Fruit fly (Drosophila melanogaster) whole organism, pupa: ENCODE results near the gene CG8132.

Source experiments
- CG10348 ChIP-seq: fragments of 200-800 bp; sonication (Bioruptor generic); IDR thresholded peaks from 2 replicates; pipeline ENCODE4 v1.3.6; 2022; ENCODE audit warnings: missing biosample characterization, missing genetic modification characterization
- CG12605 ChIP-seq: fragments of 200-800 bp; sonication (Bioruptor generic); IDR thresholded peaks from 2 replicates; pipeline ENCODE4 v1.3.6; 2022; ENCODE audit warnings: missing biosample characterization, missing genetic modification characterization
- CG13204 ChIP-seq: fragments of 200-800 bp; sonication (Bioruptor generic); optimal IDR thresholded peaks from 2 replicates; lab custom pipeline; 2018; ENCODE audit warnings: missing biosample characterization, mild to moderate bottlenecking, missing genetic modification characterization, moderate library complexity
- CG14655 ChIP-seq: fragments of 200-800 bp; sonication (Bioruptor generic); optimal IDR thresholded peaks from 3 replicates; lab custom pipeline; 2017; ENCODE audit warnings: mild to moderate bottlenecking, missing biosample characterization, missing genetic modification reagents, missing genetic modification characterization
- CG15710 ChIP-seq: fragments of 200-800 bp; sonication (Bioruptor generic); optimal IDR thresholded peaks from 2 replicates; lab custom pipeline; 2018; ENCODE audit warnings: missing biosample characterization, mild to moderate bottlenecking, missing genetic modification characterization, moderate library complexity
- CG17806 ChIP-seq: fragments of 200-800 bp; sonication (Bioruptor generic); optimal IDR thresholded peaks from 2 replicates; lab custom pipeline; 2018; ENCODE audit warnings: missing biosample characterization, mild to moderate bottlenecking, missing genetic modification characterization, moderate library complexity
- CG32121 ChIP-seq: fragments of 200-800 bp; sonication (Bioruptor generic); IDR thresholded peaks from 2 replicates; pipeline ENCODE4 v1.3.6; 2022; ENCODE audit warnings: missing biosample characterization, missing genetic modification characterization
- CG34367 ChIP-seq: fragments of 200-800 bp; sonication (Bioruptor generic); optimal IDR thresholded peaks from 2 replicates; lab custom pipeline; 2018; ENCODE audit warnings: missing biosample characterization, mild to moderate bottlenecking, missing genetic modification characterization
- CG4496 ChIP-seq: fragments of 200-800 bp; sonication (Bioruptor generic); IDR thresholded peaks from 3 replicates; pipeline ENCODE4 v1.3.6; 2022; ENCODE audit warnings: missing biosample characterization, missing genetic modification characterization
- CG8159 ChIP-seq: fragments of 200-800 bp; sonication (Bioruptor generic); optimal IDR thresholded peaks from 3 replicates; lab custom pipeline; 2018; ENCODE audit warnings: missing biosample characterization, mild to moderate bottlenecking, missing genetic modification characterization, moderate library complexity
- CG8301 ChIP-seq: fragments of 200-800 bp; sonication (Bioruptor generic); optimal IDR thresholded peaks from 2 replicates; lab custom pipeline; 2018; ENCODE audit warnings: missing biosample characterization, mild to moderate bottlenecking, missing genetic modification characterization
- CG9948 ChIP-seq: fragments of 200-800 bp; sonication (Bioruptor generic); optimal IDR thresholded peaks from 2 replicates; lab custom pipeline; 2018; ENCODE audit warnings: missing biosample characterization, mild to moderate bottlenecking, missing genetic modification characterization, moderate library complexity
- D1 ChIP-seq: fragments of 200-800 bp; sonication (Bioruptor generic); optimal IDR thresholded peaks from 2 replicates; lab custom pipeline; 2018; ENCODE audit warnings: missing biosample characterization, mild to moderate bottlenecking, missing genetic modification characterization, moderate library complexity
- EcR ChIP-seq: fragments of 200-800 bp; sonication (Bioruptor generic); optimal IDR thresholded peaks from 3 replicates; lab custom pipeline; 2019; ENCODE audit warnings: missing biosample characterization, missing genetic modification characterization, mild to moderate bottlenecking, moderate library complexity, missing genetic modification reagents
- Ets98B ChIP-seq: fragments of 200-800 bp; sonication (Bioruptor generic); IDR thresholded peaks from 2 replicates; pipeline ENCODE4 v1.3.6; 2022; ENCODE audit warnings: missing biosample characterization, missing genetic modification characterization
- Pif1A ChIP-seq: fragments of 200-800 bp; sonication (Bioruptor generic); optimal IDR thresholded peaks from 3 replicates; lab custom pipeline; 2016; ENCODE audit warnings: missing biosample characterization, missing genetic modification characterization
- Pif1B ChIP-seq: fragments of 200-800 bp; sonication (Bioruptor generic); optimal IDR thresholded peaks from 3 replicates; lab custom pipeline; 2016; ENCODE audit warnings: missing biosample characterization, missing genetic modification characterization
- Snoo ChIP-seq: fragments of 200-800 bp; sonication (Bioruptor generic); optimal IDR thresholded peaks from 3 replicates; lab custom pipeline; 2017; ENCODE audit warnings: missing biosample characterization, mild to moderate bottlenecking, missing genetic modification characterization, inconsistent platforms
- fd96Ca ChIP-seq: fragments of 200-800 bp; sonication (Bioruptor generic); IDR thresholded peaks from 3 replicates; pipeline ENCODE4 v1.3.6; 2022; ENCODE audit warnings: missing biosample characterization, missing genetic modification characterization
- gl ChIP-seq: fragments of 200-800 bp; sonication (Bioruptor generic); optimal IDR thresholded peaks from 2 replicates; lab custom pipeline; 2018; ENCODE audit warnings: missing biosample characterization, mild to moderate bottlenecking, missing genetic modification characterization
- rn ChIP-seq: fragments of 200-800 bp; sonication (Bioruptor generic); IDR thresholded peaks from 2 replicates; pipeline ENCODE4 v1.3.6; 2022; ENCODE audit warnings: missing biosample characterization, missing genetic modification characterization

CG8132 gene

DNA sequence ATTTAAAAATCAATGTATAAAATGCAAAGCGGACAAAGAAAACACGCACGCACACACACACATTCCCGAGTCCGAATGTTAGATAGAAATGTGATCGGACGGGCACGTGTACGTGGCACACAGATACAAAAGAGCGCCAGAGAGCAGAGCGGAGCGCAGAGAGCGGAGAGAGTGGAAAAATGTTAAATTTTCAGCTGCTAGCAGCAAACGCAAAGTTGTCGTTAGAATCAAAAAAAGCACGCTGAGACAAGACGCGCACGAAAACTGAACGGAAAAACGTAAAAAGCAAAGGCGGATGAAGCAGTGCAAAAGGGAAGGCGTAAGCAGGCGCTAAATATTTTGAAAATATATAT lies 18.0 kb downstream of the CG8132 start:
- TF ChIP-seq CG9948 (tag; lab: Kevin White, UChicago) (no peak), CG12605 (GFP tag; lab: Robert Waterston, UW) (no peak), gl (tag; lab: Kevin White, UChicago) (no peak), CG32121 (GFP tag; lab: Robert Waterston, UW) (no peak), Pif1A (GFP tag; lab: Kevin White, UChicago) (peak; percentile 34), CG8301 (no peak), D1 (tag; lab: Kevin White, UChicago) (no peak), CG13204 (GFP tag; lab: Kevin White, UChicago) (peak; percentile 8), Ets98B (GFP tag; lab: Robert Waterston, UW) (no peak), Pif1B (GFP tag; lab: Kevin White, UChicago) (peak; percentile 2)

DNA sequence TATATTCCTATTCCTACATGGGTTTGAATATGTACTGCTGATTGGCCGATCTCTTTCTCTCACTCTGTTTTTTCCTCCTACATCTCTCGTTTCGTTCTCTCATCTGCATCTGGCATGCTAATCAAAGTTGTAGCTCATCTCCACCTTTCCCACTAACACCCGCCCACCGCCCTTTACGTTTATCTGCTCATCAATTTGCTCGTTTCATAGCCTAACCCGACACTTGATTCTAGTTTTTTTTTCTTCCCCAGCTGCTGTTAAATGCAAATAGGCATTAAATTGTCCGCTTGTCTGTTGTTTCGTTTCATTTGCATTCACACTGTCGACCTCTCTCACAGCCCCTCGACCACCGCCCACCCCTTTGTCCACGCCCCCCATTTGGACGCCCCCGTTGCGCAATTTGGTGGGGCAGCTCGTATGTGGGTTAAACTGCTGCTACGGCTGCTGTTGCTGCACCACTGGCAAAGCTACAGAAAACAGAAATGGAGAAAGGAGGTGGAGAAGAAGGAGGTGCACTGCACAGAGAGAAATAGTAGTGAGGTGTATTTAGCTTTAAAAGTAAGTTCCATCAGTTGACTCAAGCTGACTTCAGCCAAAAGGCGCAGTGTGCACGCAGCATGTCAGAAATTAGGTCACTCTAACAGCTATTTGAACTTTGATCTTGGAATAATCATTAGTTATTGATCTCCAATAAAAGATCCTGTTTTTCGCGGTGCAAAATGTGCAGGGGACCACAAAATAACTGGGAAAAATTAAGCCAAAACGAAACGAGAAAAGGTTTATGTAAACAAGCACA lies 19.3 kb downstream of the CG8132 start:
- TF ChIP-seq CG8301, result peak; percentile 46
- TF ChIP-seq CG34367 (tag; lab: Kevin White, UChicago), result no peak
- TF ChIP-seq Pif1A (GFP tag; lab: Kevin White, UChicago), result no peak
- no peak for TF ChIP-seq CG15710 (tag; lab: Kevin White, UChicago)
- TF ChIP-seq D1 (tag; lab: Kevin White, UChicago), result no peak
- peak; percentile 76 for TF ChIP-seq CG32121 (GFP tag; lab: Robert Waterston, UW)
- peak; percentile 46 for TF ChIP-seq CG14655
- peak; percentile 46 for TF ChIP-seq CG8159 (tag; lab: Kevin White, UChicago)
- peak; percentile 50; the same call in 1 of the 2 replicates for TF ChIP-seq CG10348 (GFP tag; lab: Robert Waterston, UW)
- TF ChIP-seq CG12605 (GFP tag; lab: Robert Waterston, UW), result no peak
- peak; percentile 33 for TF ChIP-seq CG9948 (tag; lab: Kevin White, UChicago)
- no peak for TF ChIP-seq Snoo (tag; lab: Kevin White, UChicago)
- TF ChIP-seq Ets98B (GFP tag; lab: Robert Waterston, UW), result peak; percentile 65; the same call in 1 of the 2 replicates
- TF ChIP-seq EcR (GFP tag; lab: Kevin White, UChicago), result no peak
- TF ChIP-seq rn (GFP tag; lab: Robert Waterston, UW), result no peak
- TF ChIP-seq CG4496 (GFP tag; lab: Robert Waterston, UW), result peak; percentile 81
- no peak for TF ChIP-seq CG13204 (GFP tag; lab: Kevin White, UChicago)
- peak; percentile 76 for TF ChIP-seq fd96Ca
- TF ChIP-seq gl (tag; lab: Kevin White, UChicago), result no peak
- TF ChIP-seq Pif1B (GFP tag; lab: Kevin White, UChicago), result peak; percentile 2
- peak; percentile 12 for TF ChIP-seq CG17806 (tag; lab: Kevin White, UChicago)
- TF ChIP-seq, all 21 proteins: peak for 11

DNA sequence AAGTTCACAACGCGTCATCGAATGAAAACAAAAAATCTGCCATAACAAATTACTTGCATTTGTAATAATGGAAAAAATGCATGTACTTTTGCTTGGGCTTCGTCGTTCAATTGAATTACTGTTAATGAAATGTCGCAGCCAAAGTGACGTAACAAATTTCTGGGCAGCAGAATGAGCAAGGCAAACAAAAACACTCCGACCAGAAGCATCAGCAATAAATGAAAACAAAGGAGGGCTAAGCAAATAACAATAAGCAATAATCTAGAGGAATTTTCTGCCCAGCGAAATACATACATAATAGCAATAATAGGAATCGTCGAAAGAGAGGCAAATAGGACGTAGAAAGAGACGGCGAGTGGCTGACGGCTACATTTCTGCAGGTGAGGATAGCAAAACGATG lies 21.0 kb downstream of the CG8132 start:
- no peak for TF ChIP-seq CG8159 (tag; lab: Kevin White, UChicago)
- no peak for TF ChIP-seq CG13204 (GFP tag; lab: Kevin White, UChicago)
- TF ChIP-seq CG14655, result no peak
- TF ChIP-seq CG15710 (tag; lab: Kevin White, UChicago), result no peak
- TF ChIP-seq Pif1A (GFP tag; lab: Kevin White, UChicago), result no peak
- TF ChIP-seq Snoo (tag; lab: Kevin White, UChicago), result no peak
- no peak for TF ChIP-seq CG8301
- TF ChIP-seq fd96Ca, result no peak

DNA sequence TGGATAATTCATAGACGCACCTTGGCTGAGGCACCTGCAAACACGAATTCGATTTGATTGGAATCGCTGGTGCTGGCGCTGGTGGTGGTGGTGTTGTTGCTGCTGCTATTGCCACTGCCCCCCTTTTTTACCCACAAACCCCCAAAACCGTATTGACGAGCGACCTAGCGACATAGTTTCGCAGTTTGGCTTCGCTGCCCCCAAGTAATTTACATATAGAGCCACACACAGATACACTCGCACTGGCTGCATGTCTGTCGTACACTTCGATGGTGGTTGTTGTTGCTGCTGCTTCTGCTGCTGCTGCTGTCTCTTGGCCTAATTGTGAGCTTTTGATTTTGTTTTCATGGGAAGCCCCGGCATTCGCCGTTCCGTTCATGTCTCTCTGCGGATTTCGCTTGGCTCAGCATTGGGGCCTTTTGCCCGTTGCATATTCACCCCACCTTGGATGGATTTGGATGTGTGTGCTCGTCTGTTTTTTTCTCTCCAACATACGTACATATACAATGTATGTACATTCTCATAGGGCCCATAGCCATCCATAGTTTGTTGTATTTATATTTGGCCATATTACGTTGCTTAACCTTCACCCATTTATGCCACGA lies 22.9 kb downstream of the CG8132 start:
- no peak for TF ChIP-seq CG14655
- TF ChIP-seq CG12605 (GFP tag; lab: Robert Waterston, UW), result no peak
- TF ChIP-seq fd96Ca, result 0 out of 3 replicates have a peak, but pooled peaks have one; percentile 9
- TF ChIP-seq CG32121 (GFP tag; lab: Robert Waterston, UW), result 0 out of 2 replicates have a peak, but pooled peaks have one; percentile 32
- TF ChIP-seq, all 21 proteins: peak for 2

DNA sequence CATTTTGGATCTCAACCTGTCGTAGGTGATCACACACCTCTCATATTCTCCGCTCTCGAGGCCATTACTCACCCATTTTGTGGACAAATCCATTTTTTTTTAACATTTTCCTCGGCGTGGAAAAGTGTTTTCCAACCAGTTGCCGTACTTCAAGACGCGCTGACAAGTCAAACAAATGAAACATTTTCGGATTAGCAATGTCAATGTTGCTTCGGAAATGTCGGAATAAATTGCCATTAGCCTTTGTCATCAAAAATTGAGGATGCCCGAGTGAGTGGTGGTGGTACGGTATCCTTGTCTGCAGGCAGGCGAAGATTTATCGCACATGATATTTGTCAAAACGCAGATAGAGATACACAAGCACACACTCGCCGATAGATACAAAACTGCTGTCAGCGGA lies 26.0 kb downstream of the CG8132 start:
- TF ChIP-seq Ets98B (GFP tag; lab: Robert Waterston, UW), result no peak
- no peak for TF ChIP-seq CG10348 (GFP tag; lab: Robert Waterston, UW)
- no peak for TF ChIP-seq CG8159 (tag; lab: Kevin White, UChicago)
- no peak for TF ChIP-seq CG9948 (tag; lab: Kevin White, UChicago)
- no peak for TF ChIP-seq CG14655
- TF ChIP-seq Snoo (tag; lab: Kevin White, UChicago), result no peak
- no peak for TF ChIP-seq CG13204 (GFP tag; lab: Kevin White, UChicago)
- no peak for TF ChIP-seq Pif1B (GFP tag; lab: Kevin White, UChicago)
- no peak for TF ChIP-seq CG8301
- no peak for TF ChIP-seq CG12605 (GFP tag; lab: Robert Waterston, UW)
- no peak for TF ChIP-seq fd96Ca
- no peak for TF ChIP-seq CG34367 (tag; lab: Kevin White, UChicago)
- TF ChIP-seq, all 21 proteins: peak for 0

DNA sequence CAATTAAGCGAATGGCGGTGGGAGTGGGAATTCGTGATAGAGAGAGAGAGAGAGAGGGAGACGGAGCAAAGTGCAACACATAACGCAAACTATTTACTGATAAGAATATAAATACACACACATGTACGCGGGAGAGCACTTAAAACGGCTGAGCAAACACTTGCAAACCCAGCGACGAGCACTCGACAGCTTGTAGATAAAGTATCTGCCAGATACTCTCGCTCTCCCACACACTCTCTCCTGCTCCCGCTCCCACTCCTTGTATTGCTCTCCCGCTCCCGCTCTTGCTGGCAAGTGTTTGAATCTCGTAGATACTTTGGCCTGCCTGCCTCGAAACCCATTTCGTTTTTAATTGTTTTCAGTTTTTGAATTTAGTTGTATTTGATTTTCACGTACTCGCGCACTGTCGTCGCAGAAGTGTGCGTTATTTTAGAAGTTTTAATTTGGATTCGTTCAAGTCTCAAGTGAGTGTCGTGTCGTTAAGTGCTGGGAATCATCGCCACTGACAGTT lies 26.9 kb downstream of the CG8132 start:
- TF ChIP-seq CG32121 (GFP tag; lab: Robert Waterston, UW) (peak; percentile 75), Snoo (tag; lab: Kevin White, UChicago) (peak; percentile 51), Pif1B (GFP tag; lab: Kevin White, UChicago) (peak; percentile 53), gl (tag; lab: Kevin White, UChicago) (peak; percentile 82), Ets98B (GFP tag; lab: Robert Waterston, UW) (peak; percentile 84), CG34367 (tag; lab: Kevin White, UChicago) (peak; percentile 40), CG4496 (GFP tag; lab: Robert Waterston, UW) (no peak; the same call in 1 of the 3 replicates), rn (GFP tag; lab: Robert Waterston, UW) (no peak), CG8301 (peak; percentile 57), CG10348 (GFP tag; lab: Robert Waterston, UW) (no peak), EcR (GFP tag; lab: Kevin White, UChicago) (no peak), fd96Ca (peak; percentile 82), CG13204 (GFP tag; lab: Kevin White, UChicago) (peak; percentile 74), D1 (tag; lab: Kevin White, UChicago) (no peak), CG12605 (GFP tag; lab: Robert Waterston, UW) (peak; percentile 84), CG14655 (peak; percentile 59), CG15710 (tag; lab: Kevin White, UChicago) (peak; percentile 6), CG17806 (tag; lab: Kevin White, UChicago) (peak; percentile 18), CG8159 (tag; lab: Kevin White, UChicago) (peak; percentile 38), CG9948 (tag; lab: Kevin White, UChicago) (no peak), Pif1A (GFP tag; lab: Kevin White, UChicago) (peak; percentile 45)
